Fruit fly (Drosophila melanogaster) whole organism, embryonic: Measurements from ENCODE around the gene Pcd.

Experiments used
- CG11247 ChIP-seq: fragments of 200-800 bp; sonication (Bioruptor generic); IDR thresholded peaks from 2 replicates; pipeline ENCODE4 v1.3.6; 2022; ENCODE audit warnings: missing biosample characterization, missing genetic modification characterization
- CG11504 ChIP-seq: fragments of 200-800 bp; sonication (Bioruptor generic); optimal IDR thresholded peaks from 3 replicates; lab custom pipeline; 2019; ENCODE audit warnings: missing biosample characterization, mild to moderate bottlenecking, missing genetic modification characterization, moderate library complexity
- CG17361 ChIP-seq: fragments of 200-800 bp; sonication (Bioruptor generic); IDR thresholded peaks from 3 replicates; pipeline ENCODE4 v1.3.6; 2022; ENCODE audit warnings: missing biosample characterization, missing genetic modification characterization
- CG17385 ChIP-seq: fragments of 200-800 bp; sonication (Bioruptor generic); optimal IDR thresholded peaks from 3 replicates; lab custom pipeline; 2018; ENCODE audit warnings: missing biosample characterization, mild to moderate bottlenecking, missing genetic modification characterization
- CG2116 ChIP-seq: fragments of 200-800 bp; sonication (Bioruptor generic); optimal IDR thresholded peaks from 3 replicates; lab custom pipeline; 2018; ENCODE audit warnings: missing biosample characterization, mild to moderate bottlenecking, missing genetic modification characterization
- CG30403 ChIP-seq: fragments of 200-800 bp; sonication (Bioruptor generic); optimal IDR thresholded peaks from 3 replicates; lab custom pipeline; 2016; ENCODE audit warnings: missing biosample characterization, missing genetic modification characterization
- CG31365 ChIP-seq: fragments of 200-800 bp; sonication (Bioruptor generic); optimal IDR thresholded peaks from 2 replicates; lab custom pipeline; 2018; ENCODE audit warnings: missing biosample characterization, mild to moderate bottlenecking, missing genetic modification characterization
- CG31441 ChIP-seq: fragments of 200-800 bp; sonication (Bioruptor generic); IDR thresholded peaks from 2 replicates; pipeline ENCODE4 v1.3.6; 2022; ENCODE audit warnings: missing biosample characterization, missing genetic modification characterization
- CG3281 ChIP-seq: fragments of 200-800 bp; sonication (Bioruptor generic); optimal IDR thresholded peaks from 3 replicates; lab custom pipeline; 2017; ENCODE audit warnings: missing biosample characterization, mild to moderate bottlenecking, missing genetic modification characterization
- CG7372 ChIP-seq: fragments of 200-800 bp; sonication (Bioruptor generic); IDR thresholded peaks from 2 replicates; pipeline ENCODE4 v1.3.6; 2022; ENCODE audit warnings: missing biosample characterization, missing genetic modification characterization
- CG8388 ChIP-seq: fragments of 200-800 bp; sonication (Bioruptor generic); optimal IDR thresholded peaks from 2 replicates; lab custom pipeline; 2019; ENCODE audit warnings: missing biosample characterization, mild to moderate bottlenecking, missing genetic modification characterization, moderate library complexity
- CG8478 ChIP-seq: fragments of >200 bp; optimal IDR thresholded peaks from 2 replicates; lab custom pipeline; 2018
- CG8765 ChIP-seq: fragments of 200-800 bp; sonication (Bioruptor generic); IDR thresholded peaks from 2 replicates; pipeline ENCODE4 v1.3.6; 2022; ENCODE audit warnings: missing biosample characterization, missing genetic modification characterization
- CG8924 ChIP-seq: fragments of 200-800 bp; optimal IDR thresholded peaks from 3 replicates; lab custom pipeline; 2019; ENCODE audit warnings: missing biosample characterization, mild to moderate bottlenecking, missing genetic modification characterization, moderate library complexity
- CHES-1-like ChIP-seq: fragments of 200-800 bp; sonication (Bioruptor generic); optimal IDR thresholded peaks from 2 replicates; lab custom pipeline; 2016; ENCODE audit warnings: missing biosample characterization, missing genetic modification characterization
- CTCF ChIP-seq: fragments of 200-800 bp; sonication (Bioruptor generic); optimal IDR thresholded peaks from 2 replicates; lab custom pipeline; 2017; ENCODE audit warnings: missing biosample characterization, mild to moderate bottlenecking, missing genetic modification characterization, moderate library complexity
- Chrac-16 ChIP-seq: fragments of 200-800 bp; sonication (Bioruptor generic); optimal IDR thresholded peaks from 3 replicates; lab custom pipeline; 2016; ENCODE audit warnings: missing biosample characterization, missing genetic modification characterization
- CkIIα-i1 ChIP-seq: fragments of 200-800 bp; sonication (Bioruptor generic); IDR thresholded peaks from 2 replicates; pipeline ENCODE4 v1.3.6; 2022; ENCODE audit warnings: missing biosample characterization, missing genetic modification characterization
- Hmr ChIP-seq: fragments of 200-800 bp; sonication (Bioruptor generic); optimal IDR thresholded peaks from 3 replicates; lab custom pipeline; 2017; ENCODE audit warnings: mild to moderate bottlenecking, missing biosample characterization, missing genetic modification reagents, missing genetic modification characterization
- Hsf ChIP-seq: fragments of 200-800 bp; sonication (Bioruptor generic); optimal IDR thresholded peaks from 3 replicates; lab custom pipeline; 2016; ENCODE audit warnings: missing biosample characterization, missing genetic modification characterization
- Meics ChIP-seq: fragments of 200-800 bp; sonication (Bioruptor generic); optimal IDR thresholded peaks from 2 replicates; lab custom pipeline; 2017; ENCODE audit warnings: missing biosample characterization, mild to moderate bottlenecking, missing genetic modification characterization
- NFAT ChIP-seq: fragments of 200-800 bp; sonication (Bioruptor generic); IDR thresholded peaks from 2 replicates; pipeline ENCODE4 v1.3.6; 2022; ENCODE audit warnings: missing biosample characterization, missing genetic modification characterization
- Nf-YB ChIP-seq: fragments of 200-800 bp; sonication (Bioruptor generic); optimal IDR thresholded peaks from 3 replicates; lab custom pipeline; 2019; ENCODE audit warnings: missing biosample characterization, mild to moderate bottlenecking, missing genetic modification characterization, moderate library complexity
- Nf-YC ChIP-seq: fragments of 200-800 bp; optimal IDR thresholded peaks from 3 replicates; lab custom pipeline; 2019; ENCODE audit warnings: missing biosample characterization, mild to moderate bottlenecking, missing genetic modification characterization, moderate library complexity
- Ptx1 ChIP-seq: fragments of 200-800 bp; sonication (Bioruptor generic); IDR thresholded peaks from 2 replicates; pipeline ENCODE4 v1.3.6; 2022; ENCODE audit warnings: missing biosample characterization, missing genetic modification characterization
- Scr ChIP-seq: fragments of 200-800 bp; sonication (Bioruptor generic); IDR thresholded peaks from 2 replicates; pipeline ENCODE4 v1.3.6; 2022; ENCODE audit warnings: missing biosample characterization, missing genetic modification characterization; ENCODE audit not compliant: partially characterized antibody
- YL-1 ChIP-seq: fragments of 200-800 bp; sonication (Bioruptor generic); optimal IDR thresholded peaks from 3 replicates; lab custom pipeline; 2017; ENCODE audit warnings: missing biosample characterization, mild to moderate bottlenecking, missing genetic modification characterization
- ab ChIP-seq: fragments of 200-800 bp; sonication (Bioruptor generic); optimal IDR thresholded peaks from 2 replicates; lab custom pipeline; 2016; ENCODE audit warnings: missing biosample characterization, missing genetic modification characterization
- amos ChIP-seq: fragments of 200-800 bp; sonication (Bioruptor generic); IDR thresholded peaks from 2 replicates; pipeline ENCODE4 v1.3.6; 2022; ENCODE audit warnings: missing biosample characterization, missing genetic modification characterization; ENCODE audit not compliant: partially characterized antibody
- ash1 ChIP-seq: fragments of 200-800 bp; sonication (Bioruptor generic); optimal IDR thresholded peaks from 2 replicates; lab custom pipeline; 2018; ENCODE audit warnings: missing biosample characterization, mild to moderate bottlenecking, missing genetic modification characterization
- chm ChIP-seq: fragments of 200-800 bp; sonication (Bioruptor generic); IDR thresholded peaks from 2 replicates; pipeline ENCODE4 v1.3.6; 2022; ENCODE audit warnings: missing biosample characterization, missing genetic modification characterization
- crol ChIP-seq: fragments of 200-800 bp; sonication (Bioruptor generic); IDR thresholded peaks from 2 replicates; pipeline ENCODE4 v1.3.6; 2022; ENCODE audit warnings: missing biosample characterization, missing genetic modification characterization
- dysf ChIP-seq: fragments of 200-800 bp; sonication (Bioruptor generic); IDR thresholded peaks from 3 replicates; pipeline ENCODE4 v1.3.6; 2022; ENCODE audit warnings: missing biosample characterization, missing genetic modification characterization
- grau ChIP-seq: fragments of 200-800 bp; optimal IDR thresholded peaks from 3 replicates; lab custom pipeline; 2019; ENCODE audit warnings: missing biosample characterization, mild to moderate bottlenecking, missing genetic modification characterization, moderate library complexity
- gro ChIP-seq: fragments of 200-800 bp; sonication (Bioruptor generic); optimal IDR thresholded peaks from 2 replicates; lab custom pipeline; 2016; ENCODE audit warnings: missing biosample characterization, missing genetic modification characterization
- hbn ChIP-seq: fragments of 200-800 bp; sonication (Bioruptor generic); IDR thresholded peaks from 2 replicates; pipeline ENCODE4 v1.3.6; 2022; ENCODE audit warnings: missing biosample characterization, missing genetic modification characterization; ENCODE audit not compliant: partially characterized antibody
- knrl ChIP-seq: fragments of 200-800 bp; sonication (Bioruptor generic); IDR thresholded peaks from 3 replicates; pipeline ENCODE4 v1.3.6; 2022; ENCODE audit warnings: missing biosample characterization, missing genetic modification characterization; ENCODE audit not compliant: partially characterized antibody
- lab ChIP-seq: fragments of 200-800 bp; sonication (Bioruptor generic); optimal IDR thresholded peaks from 3 replicates; lab custom pipeline; 2017; ENCODE audit warnings: missing biosample characterization, missing genetic modification characterization, mild to moderate bottlenecking, moderate library complexity, missing genetic modification reagents
- lilli ChIP-seq: fragments of 200-800 bp; sonication (Bioruptor generic); optimal IDR thresholded peaks from 3 replicates; lab custom pipeline; 2016; ENCODE audit warnings: missing biosample characterization, missing genetic modification characterization
- mld ChIP-seq: fragments of 200-800 bp; sonication (Bioruptor generic); IDR thresholded peaks from 3 replicates; pipeline ENCODE4 v1.3.6; 2022; ENCODE audit warnings: missing biosample characterization, missing genetic modification characterization; ENCODE audit not compliant: partially characterized antibody
- otp ChIP-seq: fragments of 200-800 bp; sonication (Bioruptor generic); IDR thresholded peaks from 3 replicates; pipeline ENCODE4, ENCODE4 v1.3.6; 2022; ENCODE audit warnings: missing biosample characterization, missing genetic modification characterization
- sd ChIP-seq: fragments of 200-800 bp; sonication (Bioruptor generic); optimal IDR thresholded peaks from 3 replicates; lab custom pipeline; 2018; ENCODE audit warnings: missing biosample characterization, mild to moderate bottlenecking, missing genetic modification characterization, moderate library complexity
- seq ChIP-seq: fragments of 200-800 bp; sonication (Bioruptor generic); IDR thresholded peaks from 2 replicates; pipeline ENCODE4 v1.3.6; 2022; ENCODE audit warnings: missing biosample characterization, missing genetic modification characterization
- sob ChIP-seq: fragments of 200-800 bp; sonication (Bioruptor generic); IDR thresholded peaks from 2 replicates; pipeline ENCODE4 v1.3.6; 2022; ENCODE audit warnings: missing biosample characterization, missing genetic modification characterization
- tgo ChIP-seq: fragments of 200-800 bp; sonication (Bioruptor generic); IDR thresholded peaks from 3 replicates; pipeline ENCODE4 v1.3.6; 2022; ENCODE audit warnings: missing biosample characterization, missing genetic modification characterization
- toy ChIP-seq: fragments of 200-800 bp; sonication (Bioruptor generic); IDR thresholded peaks from 2 replicates; pipeline ENCODE4 v1.3.6; 2022; ENCODE audit warnings: missing biosample characterization, missing genetic modification characterization
- tx ChIP-seq: fragments of 200-800 bp; sonication (Bioruptor generic); optimal IDR thresholded peaks from 2 replicates; lab custom pipeline; 2016; ENCODE audit warnings: missing biosample characterization, missing genetic modification characterization
- unpg ChIP-seq: fragments of 200-800 bp; sonication (Bioruptor generic); optimal IDR thresholded peaks from 3 replicates; lab custom pipeline; 2018; ENCODE audit warnings: missing biosample characterization, mild to moderate bottlenecking, missing genetic modification characterization, moderate library complexity
- zfh1 ChIP-seq: fragments of 200-800 bp; sonication (Bioruptor generic); IDR thresholded peaks from 3 replicates; pipeline ENCODE4 v1.3.6; 2022; ENCODE audit warnings: missing biosample characterization, missing genetic modification characterization

Gene Pcd

dm6 chr3R:29758129-29758733, 35.3 kb downstream of the Pcd start (continued):
- TF ChIP-seq CG8388 (GFP tag; lab: Kevin White, UChicago) (no peak), CG30403 (GFP tag; lab: Kevin White, UChicago) (peak; percentile 31), CG3281 (GFP tag; lab: Kevin White, UChicago) (no peak), tgo (GFP tag; lab: Robert Waterston, UW) (peak; percentile 25; the same call in 1 of the 3 replicates)

dm6 chr3R:29758734-29759131, 35.8 kb downstream of the Pcd start:
- TF ChIP-seq knrl (GFP tag; lab: Robert Waterston, UW): no peak
- peak; percentile 52 for TF ChIP-seq sd (tag; lab: Kevin White, UChicago)
- no peak for TF ChIP-seq CG11504
- TF ChIP-seq Nf-YC (tag; lab: Kevin White, UChicago): peak; percentile 69
- no peak for TF ChIP-seq CG31365
- TF ChIP-seq toy (GFP tag; lab: Robert Waterston, UW): no peak
- TF ChIP-seq unpg: no peak
- TF ChIP-seq CG31441 (GFP tag; lab: Robert Waterston, UW): no peak
- TF ChIP-seq CG30403 (GFP tag; lab: Kevin White, UChicago): no peak
- no peak for TF ChIP-seq CG17385
- TF ChIP-seq dysf (GFP tag; lab: Robert Waterston, UW): no peak
- TF ChIP-seq CG2116 (GFP tag; lab: Kevin White, UChicago): no peak
- no peak for TF ChIP-seq Hsf (GFP tag; lab: Kevin White, UChicago)
- TF ChIP-seq Nf-YB (GFP tag; lab: Kevin White, UChicago): peak; percentile 59

dm6 chr3R:29760042-29760441, 37.1 kb downstream of the Pcd start:
- TF ChIP-seq lab (GFP tag; lab: Kevin White, UChicago): no peak
- no peak for TF ChIP-seq crol (GFP tag; lab: Robert Waterston, UW)
- TF ChIP-seq zfh1: no peak
- no peak for TF ChIP-seq otp (GFP tag; lab: Robert Waterston, UW)
- TF ChIP-seq mld (GFP tag; lab: Robert Waterston, UW): no peak
- TF ChIP-seq CG11504: peak; percentile 13
- no peak for TF ChIP-seq Hmr (GFP tag; lab: Kevin White, UChicago)
- TF ChIP-seq CG8478 (lab: Kevin White, UChicago): no peak
- no peak for TF ChIP-seq gro (GFP tag; lab: Kevin White, UChicago)
- TF ChIP-seq CG8765: no peak
- TF ChIP-seq lilli (GFP tag; lab: Kevin White, UChicago): no peak
- no peak for TF ChIP-seq sob
- TF ChIP-seq Meics: peak; percentile 1
- no peak for TF ChIP-seq tx (GFP tag; lab: Kevin White, UChicago)
- TF ChIP-seq YL-1: no peak
- TF ChIP-seq CG11247 (GFP tag; lab: Robert Waterston, UW): no peak
- no peak for TF ChIP-seq Ptx1 (GFP tag; lab: Robert Waterston, UW)
- TF ChIP-seq CG8924 (tag; lab: Kevin White, UChicago): no peak
- TF ChIP-seq CG17361 (GFP tag; lab: Robert Waterston, UW): no peak
- TF ChIP-seq knrl (GFP tag; lab: Robert Waterston, UW): no peak
- TF ChIP-seq ash1 (GFP tag; lab: Kevin White, UChicago): no peak
- no peak for TF ChIP-seq CG7372
- no peak for TF ChIP-seq seq (GFP tag; lab: Robert Waterston, UW)
- no peak for TF ChIP-seq CTCF (GFP tag; lab: Kevin White, UChicago)
- TF ChIP-seq amos (GFP tag; lab: Robert Waterston, UW): no peak
- no peak for TF ChIP-seq Scr
- TF ChIP-seq NFAT: 0 out of 2 replicates have a peak, but pooled peaks have one; percentile 25
- TF ChIP-seq tgo (GFP tag; lab: Robert Waterston, UW): no peak
- TF ChIP-seq Chrac-16 (GFP tag; lab: Kevin White, UChicago): no peak
- peak; percentile 26 for TF ChIP-seq grau (tag; lab: Kevin White, UChicago)
- no peak for TF ChIP-seq chm (GFP tag; lab: Robert Waterston, UW)
- no peak for TF ChIP-seq CHES-1-like (GFP tag; lab: Kevin White, UChicago)
- TF ChIP-seq hbn: no peak
- no peak for TF ChIP-seq ab
- no peak for TF ChIP-seq CkIIα-i1
